Worm (Caenorhabditis elegans): ENCODE results near the gene gtl-2.

The gtl-2 gene

DNA sequence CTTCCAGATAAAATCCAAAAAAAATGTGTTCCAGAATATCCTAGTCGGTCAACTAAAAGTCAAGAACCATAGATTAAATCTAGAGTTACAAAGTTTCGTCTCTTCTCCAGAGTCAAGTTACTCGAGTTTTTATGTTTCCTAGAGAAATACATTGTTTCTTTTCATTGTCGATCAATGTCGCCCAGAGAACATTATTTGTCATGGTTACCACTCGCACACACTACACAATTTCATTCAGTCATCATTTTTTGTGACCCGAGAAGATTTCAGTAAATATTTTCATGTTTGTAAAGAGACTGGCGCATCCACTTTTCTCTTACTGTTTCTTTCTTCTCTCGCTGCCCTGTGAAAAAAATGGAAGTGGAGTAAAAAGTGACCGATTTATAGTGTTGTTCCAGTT lies 43.4 kb downstream of the gtl-2 start:
- TF ChIP-seq ets-7 (tag; optimal IDR thresholded peaks at IDR 0.05) (no peak), F13C5.2 (tag; optimal IDR thresholded peaks at IDR 0.05) (no peak), ceh-36 (tag; optimal IDR thresholded peaks at IDR 0.05) (no peak), hmbx-1 (tag; optimal IDR thresholded peaks at IDR 0.05) (no peak)

DNA sequence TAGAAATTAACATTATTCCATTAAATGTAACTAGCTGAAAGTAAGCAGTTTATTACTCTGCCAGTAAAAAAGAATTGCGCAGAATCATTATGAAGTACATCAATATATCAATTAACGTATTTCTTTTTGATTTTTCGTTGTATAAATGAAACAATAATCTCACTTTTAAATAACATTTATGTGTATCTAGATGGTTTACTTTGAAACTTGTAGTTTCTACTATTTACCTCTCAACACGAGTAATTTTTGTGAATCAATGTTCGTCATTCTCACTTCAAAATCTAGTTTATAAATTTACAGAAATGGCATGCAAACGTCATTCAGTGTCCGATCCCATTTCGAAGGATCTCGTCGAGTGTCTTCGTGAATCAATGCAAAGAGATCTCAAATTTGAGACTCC lies 43.9 kb downstream of the gtl-2 start, which contains the start of gene gspd-1:
Gene gspd-1, plus strand, starts transcription at position 301 of the 400 bp plus-strand sequence.
- no peak for TF ChIP-seq hnd-1 (tag; optimal IDR thresholded peaks at IDR 0.05)
- no peak for TF ChIP-seq ceh-13 (GFP tag; optimal IDR thresholded peaks at IDR 0.05)
- no peak for TF ChIP-seq ama-1 (optimal IDR thresholded peaks at IDR 0.05)
- no peak for TF ChIP-seq ets-7 (tag; optimal IDR thresholded peaks at IDR 0.05)
- no peak for TF ChIP-seq ceh-36 (tag; optimal IDR thresholded peaks at IDR 0.05)
- TF ChIP-seq pes-1 (GFP tag; IDR thresholded peaks at IDR 0.05), result no peak

DNA sequence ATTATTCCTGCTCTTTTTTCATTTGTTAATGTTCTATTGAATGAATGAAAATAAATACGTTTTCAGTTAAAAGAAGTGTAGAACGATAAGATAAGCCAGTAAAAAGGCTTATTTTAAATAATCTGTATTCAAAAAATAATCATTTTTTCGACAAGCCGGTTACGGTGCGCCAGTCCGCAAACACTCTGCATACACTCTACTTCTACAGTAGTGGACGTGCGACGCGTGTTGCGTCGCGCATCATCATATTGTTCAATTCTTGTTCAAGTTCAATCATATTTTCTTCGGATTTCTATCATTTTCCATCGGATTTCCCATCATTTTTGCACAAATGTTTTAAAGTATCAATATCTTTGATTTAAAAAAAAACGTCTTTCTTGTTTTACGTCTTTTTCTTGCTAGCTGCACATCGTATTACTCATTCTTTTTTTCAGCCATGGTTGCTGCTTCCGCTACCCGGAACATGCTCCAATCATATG lies 46.7 kb downstream of the gtl-2 start, which contains the start of gene B0035.18:
Gene B0035.18, plus strand, starts transcription at position 429 of the 479 bp plus-strand sequence.
- TF ChIP-seq tra-4 (tag; optimal IDR thresholded peaks at IDR 0.05), result no peak
- TF ChIP-seq B0310.2 (tag; optimal IDR thresholded peaks at IDR 0.05), result no peak
- no peak for TF ChIP-seq F13C5.2 (tag; optimal IDR thresholded peaks at IDR 0.05)
- no peak for TF ChIP-seq hnd-1 (tag; optimal IDR thresholded peaks at IDR 0.05)
- TF ChIP-seq tbx-37 (GFP tag; conservative IDR thresholded peaks at IDR 0.05), result no peak

DNA sequence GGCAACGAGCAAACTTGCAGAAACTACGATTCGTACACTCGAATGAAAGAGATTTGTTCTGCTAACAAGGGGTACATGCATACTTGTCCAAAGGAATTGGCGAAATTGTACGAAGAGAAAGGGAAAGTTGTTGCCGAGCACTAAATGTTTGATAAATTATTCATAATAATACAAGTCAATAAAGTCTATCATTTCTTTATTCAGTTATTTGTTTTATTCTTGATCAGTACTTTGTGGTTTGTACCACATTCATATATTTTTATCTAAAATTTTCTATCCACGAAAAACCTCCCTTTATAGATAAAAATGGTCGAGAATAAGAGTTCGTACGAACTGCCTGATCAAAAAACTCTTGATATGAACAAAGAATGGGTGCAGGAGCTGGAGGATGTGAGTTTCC lies 47.2 kb downstream of the gtl-2 start, which contains the start of gene edg-1:
Gene edg-1, plus strand, starts transcription at position 301 of the 400 bp plus-strand sequence.
- TF ChIP-seq ets-7 (tag; optimal IDR thresholded peaks at IDR 0.05), result no peak

DNA sequence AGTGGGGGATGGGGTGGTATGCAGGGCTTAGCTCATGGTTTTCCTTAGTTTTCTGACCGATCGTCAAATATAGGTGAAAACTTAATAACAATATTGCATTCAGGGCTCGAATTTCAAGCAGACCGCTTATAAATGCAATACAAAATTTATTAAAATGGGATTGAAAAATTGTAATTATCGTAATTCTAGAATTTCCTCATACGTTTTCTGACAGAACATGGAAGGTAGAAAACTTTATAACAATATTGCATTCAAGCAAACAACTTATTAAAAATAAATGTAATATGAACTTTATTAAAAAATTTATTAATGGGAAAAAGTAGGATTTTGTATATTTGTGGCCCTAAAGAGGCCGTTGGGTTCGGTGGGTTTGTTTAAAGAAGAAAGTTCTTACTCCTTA lies 50.4 kb downstream of the gtl-2 start:
- TF ChIP-seq pes-1 (GFP tag; IDR thresholded peaks at IDR 0.05) (peak; percentile 42; the same call in 1 of the 2 replicates), ets-7 (tag; optimal IDR thresholded peaks at IDR 0.05) (no peak)

DNA sequence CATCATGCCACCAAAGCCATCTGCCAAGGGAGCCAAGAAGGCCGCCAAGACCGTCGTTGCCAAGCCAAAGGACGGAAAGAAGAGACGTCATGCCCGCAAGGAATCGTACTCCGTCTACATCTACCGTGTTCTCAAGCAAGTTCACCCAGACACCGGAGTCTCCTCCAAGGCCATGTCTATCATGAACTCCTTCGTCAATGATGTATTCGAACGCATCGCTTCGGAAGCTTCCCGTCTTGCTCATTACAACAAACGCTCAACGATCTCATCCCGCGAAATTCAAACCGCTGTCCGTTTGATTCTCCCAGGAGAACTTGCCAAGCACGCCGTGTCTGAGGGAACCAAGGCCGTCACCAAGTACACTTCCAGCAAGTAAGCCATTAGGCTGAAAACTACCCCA lies 51.5 kb downstream of the gtl-2 start, which contains the start of gene his-48:
Gene his-48, plus strand, starts transcription at position 5 of the 400 bp plus-strand sequence.
- peak; percentile 11; the same call in 1 of the 2 replicates for TF ChIP-seq flt-1 (GFP tag; IDR thresholded peaks at IDR 0.05)

DNA sequence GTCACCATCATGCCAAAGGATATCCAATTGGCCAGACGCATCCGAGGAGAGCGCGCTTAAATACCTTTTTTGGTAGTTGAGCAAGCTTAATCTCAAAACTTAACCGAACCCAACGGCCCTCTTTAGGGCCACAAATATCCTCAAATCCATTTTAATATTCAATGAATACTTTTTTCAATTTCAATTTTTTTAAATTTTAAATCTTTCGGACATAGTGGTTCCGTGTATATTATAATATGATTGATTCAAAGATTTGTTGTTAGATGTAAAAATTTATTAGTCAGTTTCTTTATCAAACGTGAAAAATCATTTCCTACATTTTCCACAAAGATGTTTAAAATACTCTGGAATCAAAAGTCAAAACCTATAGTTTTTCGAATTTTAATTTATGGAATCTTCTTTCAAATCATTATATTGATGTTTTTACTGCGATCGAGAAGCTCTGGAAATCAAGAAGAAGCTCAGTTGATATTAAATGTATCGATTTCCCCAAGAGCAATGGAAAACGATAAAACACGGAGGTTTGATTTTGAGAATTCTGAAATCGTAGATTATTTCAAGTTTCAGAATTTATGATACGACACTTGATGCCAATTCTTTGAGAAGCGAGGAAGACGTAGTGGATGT lies 53.8 kb downstream of the gtl-2 start, which contains the start of gene B0035.21:
Gene B0035.21, plus strand, starts transcription at position 322 of the 627 bp plus-strand sequence.
- TF ChIP-seq tra-4 (tag; optimal IDR thresholded peaks at IDR 0.05) (no peak), scrt-1 (GFP tag; IDR thresholded peaks at IDR 0.05) (no peak), tbx-37 (GFP tag; conservative IDR thresholded peaks at IDR 0.05) (no peak), hnd-1 (tag; optimal IDR thresholded peaks at IDR 0.05) (no peak)

DNA sequence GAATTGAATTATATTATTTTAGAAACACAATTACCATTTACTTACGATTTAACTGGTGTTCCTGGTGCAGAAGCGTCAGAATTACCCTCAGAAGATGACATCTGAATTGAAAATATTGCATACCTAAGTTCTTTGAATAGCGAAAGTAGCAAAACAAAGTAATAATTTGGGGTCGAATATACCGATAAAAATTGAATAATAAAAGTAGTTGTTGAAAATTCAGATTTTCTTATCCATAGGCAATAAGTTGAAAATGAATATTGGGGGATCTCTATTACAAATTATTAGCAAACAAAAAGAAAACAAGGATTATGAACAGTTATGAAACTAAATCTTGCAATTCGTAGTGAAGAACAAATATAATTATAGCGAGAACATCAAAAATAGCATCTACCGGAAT lies 56.0 kb downstream of the gtl-2 start, which contains the start of gene leo-1:
Gene leo-1, minus strand, starts transcription at position 101 of the 400 bp plus-strand sequence.
- TF ChIP-seq ets-7 (tag; optimal IDR thresholded peaks at IDR 0.05), result no peak
- no peak for TF ChIP-seq F13C5.2 (tag; optimal IDR thresholded peaks at IDR 0.05)
- TF ChIP-seq pes-1 (GFP tag; IDR thresholded peaks at IDR 0.05), result no peak
- no peak for TF ChIP-seq B0310.2 (tag; optimal IDR thresholded peaks at IDR 0.05)
- no peak for TF ChIP-seq hnd-1 (tag; optimal IDR thresholded peaks at IDR 0.05)
- TF ChIP-seq tra-4 (tag; optimal IDR thresholded peaks at IDR 0.05), result no peak
- TF ChIP-seq scrt-1 (GFP tag; IDR thresholded peaks at IDR 0.05), result no peak
- TF ChIP-seq ceh-13 (GFP tag; optimal IDR thresholded peaks at IDR 0.05), result no peak
- TF ChIP-seq ama-1 (optimal IDR thresholded peaks at IDR 0.05), result no peak
- TF ChIP-seq ceh-36 (tag; optimal IDR thresholded peaks at IDR 0.05), result no peak
- no peak for TF ChIP-seq hmbx-1 (tag; optimal IDR thresholded peaks at IDR 0.05)
- no peak for TF ChIP-seq flt-1 (GFP tag; IDR thresholded peaks at IDR 0.05)
- TF ChIP-seq sea-1 (GFP tag; conservative IDR thresholded peaks at IDR 0.05), result no peak
- no peak for TF ChIP-seq aly-1 (tag; optimal IDR thresholded peaks at IDR 0.05)

All from whole organism, early embryonic.